Fruit fly (Drosophila melanogaster): ENCODE results near the gene Pgam5.

Gene Pgam5

dm6 chrX:1824610-1824948 is 48.8 kb downstream of the Pgam5 start:
- TF ChIP-seq lola (GFP tag; optimal IDR thresholded peaks at IDR 0.05) = no peak
- TF ChIP-seq OdsH (GFP tag; optimal IDR thresholded peaks at IDR 0.05) = peak; percentile 68
- no peak for TF ChIP-seq usp (GFP tag; optimal IDR thresholded peaks at IDR 0.05)
- TF ChIP-seq Mio (GFP tag; optimal IDR thresholded peaks at IDR 0.05) = no peak
- peak; percentile 48 for TF ChIP-seq dmrt93B (GFP tag; optimal IDR thresholded peaks at IDR 0.05)
- no peak for TF ChIP-seq Hr78 (GFP tag; optimal IDR thresholded peaks at IDR 0.05)
- TF ChIP-seq fru (GFP tag; optimal IDR thresholded peaks at IDR 0.05) = peak; percentile 80
- TF ChIP-seq pan (optimal IDR thresholded peaks at IDR 0.05) = peak; percentile 68
- TF ChIP-seq psq (GFP tag; optimal IDR thresholded peaks at IDR 0.05) = peak; percentile 41
- no peak for TF ChIP-seq Dfd (GFP tag; optimal IDR thresholded peaks at IDR 0.05)
- peak; percentile 72 for TF ChIP-seq ey (GFP tag; optimal IDR thresholded peaks at IDR 0.05)
- TF ChIP-seq Dif (GFP tag; optimal IDR thresholded peaks at IDR 0.05; ENCODE audit: partially characterized antibody) = no peak
- no peak for TF ChIP-seq Abd-B (GFP tag; optimal IDR thresholded peaks at IDR 0.05)
- TF ChIP-seq rgr (GFP tag; optimal IDR thresholded peaks at IDR 0.05) = peak; percentile 54
- TF ChIP-seq Sp1 (GFP tag; optimal IDR thresholded peaks at IDR 0.05) = peak; percentile 47
- TF ChIP-seq CrebA (GFP tag; optimal IDR thresholded peaks at IDR 0.05; ENCODE audit: borderline replicate concordance) = no peak
- TF ChIP-seq Hnf4 (GFP tag; optimal IDR thresholded peaks at IDR 0.05) = peak; percentile 47
- TF ChIP-seq GATAd (GFP tag; optimal IDR thresholded peaks at IDR 0.05) = no peak
- TF ChIP-seq br (GFP tag; optimal IDR thresholded peaks at IDR 0.05) = peak; percentile 51
- peak; percentile 78 for TF ChIP-seq woc (GFP tag; optimal IDR thresholded peaks at IDR 0.05)
- no peak for TF ChIP-seq sage (GFP tag; optimal IDR thresholded peaks at IDR 0.05)
- no peak for TF ChIP-seq Hr83 (GFP tag; optimal IDR thresholded peaks at IDR 0.05; ENCODE audit: poor library complexity, severe bottlenecking)
- TF ChIP-seq dsf (GFP tag; optimal IDR thresholded peaks at IDR 0.05; ENCODE audit: borderline replicate concordance) = no peak
- no peak for TF ChIP-seq dl (GFP tag; optimal IDR thresholded peaks at IDR 0.05; ENCODE audit: insufficient read depth in 1 of 2, partially characterized antibody in 2 of 2)
- TF ChIP-seq Myc (optimal IDR thresholded peaks at IDR 0.05) = no peak
- no peak for TF ChIP-seq brk (GFP tag; optimal IDR thresholded peaks at IDR 0.05)
- TF ChIP-seq h (GFP tag; optimal IDR thresholded peaks at IDR 0.05) = peak; percentile 88
- no peak for TF ChIP-seq N (GFP tag; optimal IDR thresholded peaks at IDR 0.05)
- no peak for TF ChIP-seq jim (GFP tag; optimal IDR thresholded peaks at IDR 0.05)
- TF ChIP-seq Jra (GFP tag; optimal IDR thresholded peaks at IDR 0.05) = no peak
- TF ChIP-seq tai (GFP tag; optimal IDR thresholded peaks at IDR 0.05) = no peak
- no peak for TF ChIP-seq Vsx2 (GFP tag; optimal IDR thresholded peaks at IDR 0.05; ENCODE audit: partially characterized antibody)
- TF ChIP-seq HLH106 (tag; optimal IDR thresholded peaks at IDR 0.05) = peak; percentile 63
- TF ChIP-seq Rel (GFP tag; optimal IDR thresholded peaks at IDR 0.05) = no peak
- TF ChIP-seq Rel (tag; optimal IDR thresholded peaks at IDR 0.05) = peak; percentile 25
- TF ChIP-seq CG9705 (GFP tag; optimal IDR thresholded peaks at IDR 0.05) = no peak
- peak in 1 of 2 experiments; percentile 78 for TF ChIP-seq foxo (GFP tag; optimal IDR thresholded peaks at IDR 0.05)
- no peak for TF ChIP-seq sv (GFP tag; optimal IDR thresholded peaks at IDR 0.05)
- TF ChIP-seq CG32264 (GFP tag; optimal IDR thresholded peaks at IDR 0.05) = peak; percentile 1

dm6 chrX:1823883-1824609 is 49.3 kb downstream of the Pgam5 start:
- TF ChIP-seq Jra (GFP tag; optimal IDR thresholded peaks at IDR 0.05) = peak; percentile 34
- TF ChIP-seq Abd-B (GFP tag; optimal IDR thresholded peaks at IDR 0.05) = no peak
